Worm (Caenorhabditis elegans): ENCODE data around the gene F56C3.3.
A peak's percentile ranks its signal among the peaks of the same experiment; 100 is the strongest.

- peak; percentile 63 for TF ChIP-seq flt-1 (GFP tag; IDR thresholded peaks at IDR 0.05)
- TF ChIP-seq ztf-23 (GFP tag; IDR thresholded peaks at IDR 0.05): 0 out of 2 replicates have a peak, but pooled peaks have one; percentile 66
- TF ChIP-seq T22C8.4 (GFP tag; IDR thresholded peaks at IDR 0.05): peak; percentile 84
- no peak; the same call in 1 of the 2 replicates for TF ChIP-seq tab-1 (GFP tag; IDR thresholded peaks at IDR 0.05)
- peak; percentile 26 for TF ChIP-seq med-1 (GFP tag; optimal IDR thresholded peaks at IDR 0.05; ENCODE audit: insufficient read depth)
- no peak for TF ChIP-seq ztf-29 (GFP tag; IDR thresholded peaks at IDR 0.05)
- TF ChIP-seq cog-1 (tag; optimal IDR thresholded peaks at IDR 0.05): peak; percentile 86
These were observed 13.4 kb downstream of the F56C3.3 start for ce11 chrX:1344818-1345217.

Data from whole organism, midembryonic.